Fruit fly (Drosophila melanogaster) whole organism, prepupa: Measurements from ENCODE around the gene ine.

ENCODE experiments used
- Blimp-1 ChIP-seq: fragments of 200-800 bp; sonication (Bioruptor generic); optimal IDR thresholded peaks from 3 replicates; lab custom pipeline; 2017; ENCODE audit warnings: missing biosample characterization, missing genetic modification characterization, mild to moderate bottlenecking, moderate library complexity, missing genetic modification reagents
- CG10631 ChIP-seq: fragments of 200-800 bp; sonication (Bioruptor generic); optimal IDR thresholded peaks from 2 replicates; lab custom pipeline; 2016; ENCODE audit warnings: missing biosample characterization, missing genetic modification characterization
- CG10669 ChIP-seq: fragments of 200-800 bp; sonication (Bioruptor generic); optimal IDR thresholded peaks from 3 replicates; lab custom pipeline; 2018; ENCODE audit warnings: missing biosample characterization, mild to moderate bottlenecking, missing genetic modification characterization, moderate library complexity
- CG11294 ChIP-seq: fragments of 200-800 bp; sonication (Bioruptor generic); IDR thresholded peaks from 2 replicates; pipeline ENCODE4 v1.3.6; 2022; ENCODE audit warnings: missing biosample characterization, missing genetic modification characterization
- CG11902 ChIP-seq: fragments of 200-800 bp; sonication (Bioruptor generic); optimal IDR thresholded peaks from 3 replicates; lab custom pipeline; 2016; ENCODE audit warnings: missing biosample characterization, missing genetic modification characterization
- CG1621 ChIP-seq: fragments of 200-800 bp; sonication (Bioruptor generic); optimal IDR thresholded peaks from 3 replicates; lab custom pipeline; 2018; ENCODE audit warnings: missing biosample characterization, mild to moderate bottlenecking, missing genetic modification characterization
- CG3032 ChIP-seq: fragments of 200-800 bp; optimal IDR thresholded peaks from 2 replicates; lab custom pipeline; 2019; ENCODE audit warnings: missing biosample characterization, mild to moderate bottlenecking, missing genetic modification characterization, moderate library complexity
- CG31627 ChIP-seq: fragments of 200-800 bp; sonication (Bioruptor generic); optimal IDR thresholded peaks from 3 replicates; lab custom pipeline; 2016; ENCODE audit warnings: missing biosample characterization, missing genetic modification characterization
- CG32006 ChIP-seq: fragments of 200-800 bp; sonication (Bioruptor generic); optimal IDR thresholded peaks from 3 replicates; lab custom pipeline; 2017; ENCODE audit warnings: missing biosample characterization, mild to moderate bottlenecking, missing genetic modification characterization
- CG34406 ChIP-seq: fragments of 200-800 bp; sonication (Bioruptor generic); optimal IDR thresholded peaks from 3 replicates; lab custom pipeline; 2016; ENCODE audit warnings: missing biosample characterization, missing genetic modification characterization
- CG3919 ChIP-seq: fragments of 200-800 bp; sonication (Bioruptor generic); optimal IDR thresholded peaks from 3 replicates; lab custom pipeline; 2016; ENCODE audit warnings: missing biosample characterization, missing genetic modification characterization
- CG4318 ChIP-seq: fragments of 200-800 bp; sonication (Bioruptor generic); optimal IDR thresholded peaks from 3 replicates; lab custom pipeline; 2017; ENCODE audit warnings: missing biosample characterization, mild to moderate bottlenecking, missing genetic modification characterization
- CG6163 ChIP-seq: fragments of 200-800 bp; sonication (Bioruptor generic); IDR thresholded peaks from 3 replicates; pipeline ENCODE4 v1.3.6; 2022; ENCODE audit warnings: missing biosample characterization, missing genetic modification characterization
- CG6808 ChIP-seq: fragments of 200-800 bp; sonication (Bioruptor generic); optimal IDR thresholded peaks from 3 replicates; lab custom pipeline; 2017; ENCODE audit warnings: missing biosample characterization, missing genetic modification characterization, mild to moderate bottlenecking, moderate library complexity, missing genetic modification reagents
- CG6854 ChIP-seq: fragments of 200-800 bp; sonication (Bioruptor generic); optimal IDR thresholded peaks from 2 replicates; lab custom pipeline; 2017; ENCODE audit warnings: missing biosample characterization, mild to moderate bottlenecking, missing genetic modification characterization
- CG7368 ChIP-seq: fragments of 200-800 bp; sonication (Bioruptor generic); optimal IDR thresholded peaks from 3 replicates; lab custom pipeline; 2016; ENCODE audit warnings: missing biosample characterization, missing genetic modification characterization
- CG8119 ChIP-seq: fragments of 200-800 bp; sonication (Bioruptor generic); IDR thresholded peaks from 3 replicates; pipeline ENCODE4 v1.3.6; 2022; ENCODE audit warnings: missing biosample characterization, missing genetic modification characterization
- CG9139 ChIP-seq: fragments of 200-800 bp; sonication (Bioruptor generic); optimal IDR thresholded peaks from 3 replicates; lab custom pipeline; 2017; ENCODE audit warnings: missing biosample characterization, mild to moderate bottlenecking, missing genetic modification characterization
- Eip75B ChIP-seq: fragments of 200-800 bp; sonication (Bioruptor generic); optimal IDR thresholded peaks from 3 replicates; lab custom pipeline; 2016; ENCODE audit warnings: missing biosample characterization, missing genetic modification characterization
- Eip78C ChIP-seq: fragments of 200-800 bp; sonication (Bioruptor generic); peaks from one replicate; lab custom pipeline; 2016; ENCODE audit warnings: missing biosample characterization, missing genetic modification characterization
- Ets21C ChIP-seq: fragments of 200-800 bp; sonication (Bioruptor generic); optimal IDR thresholded peaks from 3 replicates; lab custom pipeline; 2016; ENCODE audit warnings: missing biosample characterization, missing genetic modification characterization
- Ets96B ChIP-seq: fragments of 200-800 bp; optimal IDR thresholded peaks from 2 replicates; lab custom pipeline; 2019; ENCODE audit warnings: missing biosample characterization, mild to moderate bottlenecking, missing genetic modification characterization, moderate library complexity
- Hr4 ChIP-seq: fragments of 200-800 bp; sonication (Bioruptor generic); optimal IDR thresholded peaks from 3 replicates; lab custom pipeline; 2016; ENCODE audit warnings: missing biosample characterization, missing genetic modification characterization
- Met ChIP-seq: fragments of 200-800 bp; sonication (Bioruptor generic); optimal IDR thresholded peaks from 3 replicates; lab custom pipeline; 2016; ENCODE audit warnings: missing biosample characterization, missing genetic modification characterization
- Sox102F ChIP-seq: fragments of 200-800 bp; sonication (Bioruptor generic); optimal IDR thresholded peaks from 2 replicates; lab custom pipeline; 2016; ENCODE audit warnings: missing biosample characterization, mild to moderate bottlenecking, missing genetic modification characterization
- Sox14 ChIP-seq: fragments of 200-800 bp; sonication (Bioruptor generic); optimal IDR thresholded peaks from 3 replicates; lab custom pipeline; 2016; ENCODE audit warnings: missing biosample characterization, missing genetic modification characterization
- Sox15 ChIP-seq: fragments of 200-800 bp; sonication (Bioruptor generic); optimal IDR thresholded peaks from 3 replicates; lab custom pipeline; 2016; ENCODE audit warnings: missing biosample characterization, missing genetic modification characterization
- acj6 ChIP-seq: fragments of 200-800 bp; sonication (Bioruptor generic); optimal IDR thresholded peaks from 3 replicates; lab custom pipeline; 2016; ENCODE audit warnings: missing biosample characterization, missing genetic modification characterization
- cyc ChIP-seq: fragments of 200-800 bp; sonication (Bioruptor generic); optimal IDR thresholded peaks from 3 replicates; lab custom pipeline; 2016; ENCODE audit warnings: missing biosample characterization, missing genetic modification characterization
- dsx ChIP-seq: fragments of 200-800 bp; optimal IDR thresholded peaks from 3 replicates; lab custom pipeline; 2019; ENCODE audit warnings: missing biosample characterization, mild to moderate bottlenecking, missing genetic modification characterization, moderate library complexity; ENCODE audit not compliant: poor library complexity, severe bottlenecking
- fkh ChIP-seq: fragments of 200-800 bp; sonication (Bioruptor generic); optimal IDR thresholded peaks from 3 replicates; lab custom pipeline; 2017; ENCODE audit warnings: missing biosample characterization, mild to moderate bottlenecking, missing genetic modification characterization, moderate library complexity
- lz ChIP-seq: fragments of 200-800 bp; sonication (Bioruptor generic); optimal IDR thresholded peaks from 3 replicates; lab custom pipeline; 2016; ENCODE audit warnings: missing biosample characterization, missing genetic modification characterization
- salr ChIP-seq, 2 experiments: fragments of 200-800 bp; sonication (Bioruptor generic); optimal IDR thresholded peaks; 3 replicates each; lab custom pipeline; 2016 to 2018; ENCODE audit warnings: missing biosample characterization in 2 of 2, missing genetic modification characterization in 2 of 2, mild to moderate bottlenecking in 1 of 2
- svp ChIP-seq: fragments of 200-800 bp; sonication (Bioruptor generic); peaks from one replicate; lab custom pipeline; 2016; ENCODE audit warnings: missing biosample characterization, missing genetic modification characterization
- vri ChIP-seq: fragments of 200-800 bp; sonication (Bioruptor generic); optimal IDR thresholded peaks from 3 replicates; lab custom pipeline; 2016; ENCODE audit warnings: missing biosample characterization, mild to moderate bottlenecking, missing genetic modification characterization

Gene ine

dm6 chr2L:4448582-4449016, 28.2 kb downstream of the ine start, which contains the start of gene MFS18 (continued):
- TF ChIP-seq CG8119, result peak; percentile 99
- TF ChIP-seq CG3032 (tag; lab: Kevin White, UChicago), result peak; percentile 98
- peak; percentile 98 for TF ChIP-seq CG34406
- TF ChIP-seq cyc, result peak; percentile 93
- TF ChIP-seq lz (GFP tag; lab: Kevin White, UChicago), result peak; percentile 94
- TF ChIP-seq CG6808 (GFP tag; lab: Kevin White, UChicago), result peak; percentile 95
- TF ChIP-seq fkh (GFP tag; lab: Kevin White, UChicago), result peak; percentile 76
- TF ChIP-seq dsx, result peak; percentile 86
- TF ChIP-seq Hr4, result peak; percentile 96
- no peak for TF ChIP-seq CG4318
- TF ChIP-seq Ets21C (GFP tag; lab: Kevin White, UChicago), result peak; percentile 84
- peak; percentile 97 for TF ChIP-seq CG3919
- peak; percentile 96 for TF ChIP-seq CG32006 (GFP tag; lab: Kevin White, UChicago)
- TF ChIP-seq vri, result no peak
- peak; percentile 92 for TF ChIP-seq Sox14
- TF ChIP-seq CG6163, result peak; percentile 98
- TF ChIP-seq CG9139, result no peak
- peak; percentile 97 for TF ChIP-seq CG10631 (GFP tag; lab: Kevin White, UChicago)
- TF ChIP-seq svp (GFP tag; lab: Kevin White, UChicago), result peak; percentile 98
- TF ChIP-seq CG31627 (GFP tag; lab: Kevin White, UChicago), result peak; percentile 91
- TF ChIP-seq CG1621 (tag; lab: Kevin White, UChicago), result peak; percentile 85
- TF ChIP-seq Met (GFP tag; lab: Kevin White, UChicago), result peak; percentile 95
- TF ChIP-seq Eip78C (GFP tag; lab: Kevin White, UChicago), result peak; percentile 99
- peak; percentile 89 for TF ChIP-seq Ets96B (tag; lab: Kevin White, UChicago)
- TF ChIP-seq Sox15 (GFP tag; lab: Kevin White, UChicago), result peak; percentile 93
- peak; percentile 81 to 96 for TF ChIP-seq salr (GFP tag; optimal IDR thresholded peaks at IDR 0.05; lab: Kevin White, UChicago)
- peak; percentile 97 for TF ChIP-seq acj6 (GFP tag; lab: Kevin White, UChicago)

DNA sequence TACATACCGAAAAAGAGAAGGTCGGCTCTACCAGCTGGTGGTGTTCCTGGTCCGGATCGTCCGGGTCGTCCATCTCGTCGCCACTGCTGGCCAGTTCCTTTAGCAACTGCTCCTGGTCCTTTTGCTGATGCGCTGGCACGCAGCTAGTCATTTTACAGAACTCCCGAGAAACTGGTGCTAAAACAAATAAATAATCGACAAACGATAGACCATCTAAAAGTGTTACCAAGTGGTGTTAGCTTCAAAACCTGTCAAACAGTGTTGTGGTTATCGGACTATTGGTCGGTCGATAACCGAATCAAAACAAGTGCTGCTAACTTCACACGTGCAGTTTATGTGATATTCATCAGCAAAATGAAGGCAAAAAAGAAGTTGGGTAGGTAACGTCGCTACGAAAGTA, 32.4 kb downstream of the ine start, which contains the start of the genes morgue and Elp3:
Gene morgue, minus strand, starts transcription at position 224 of the 400 bp plus-strand sequence.
Gene Elp3, plus strand, starts transcription at position 276 of the 400 bp plus-strand sequence.
- no peak for TF ChIP-seq CG3032 (tag; lab: Kevin White, UChicago)
- TF ChIP-seq fkh (GFP tag; lab: Kevin White, UChicago), result peak; percentile 77
- TF ChIP-seq CG6808 (GFP tag; lab: Kevin White, UChicago), result no peak
- no peak for TF ChIP-seq Sox102F
- no peak for TF ChIP-seq CG11294 (GFP tag; lab: Robert Waterston, UW)
- no peak for TF ChIP-seq CG11902 (GFP tag; lab: Kevin White, UChicago)
- TF ChIP-seq CG10631 (GFP tag; lab: Kevin White, UChicago), result no peak
- no peak for TF ChIP-seq Ets96B (tag; lab: Kevin White, UChicago)
- no peak for TF ChIP-seq CG9139
- TF ChIP-seq CG6854 (GFP tag; lab: Kevin White, UChicago), result peak; percentile 20
- no peak for TF ChIP-seq Blimp-1 (GFP tag; lab: Kevin White, UChicago)
- TF ChIP-seq vri, result no peak

DNA sequence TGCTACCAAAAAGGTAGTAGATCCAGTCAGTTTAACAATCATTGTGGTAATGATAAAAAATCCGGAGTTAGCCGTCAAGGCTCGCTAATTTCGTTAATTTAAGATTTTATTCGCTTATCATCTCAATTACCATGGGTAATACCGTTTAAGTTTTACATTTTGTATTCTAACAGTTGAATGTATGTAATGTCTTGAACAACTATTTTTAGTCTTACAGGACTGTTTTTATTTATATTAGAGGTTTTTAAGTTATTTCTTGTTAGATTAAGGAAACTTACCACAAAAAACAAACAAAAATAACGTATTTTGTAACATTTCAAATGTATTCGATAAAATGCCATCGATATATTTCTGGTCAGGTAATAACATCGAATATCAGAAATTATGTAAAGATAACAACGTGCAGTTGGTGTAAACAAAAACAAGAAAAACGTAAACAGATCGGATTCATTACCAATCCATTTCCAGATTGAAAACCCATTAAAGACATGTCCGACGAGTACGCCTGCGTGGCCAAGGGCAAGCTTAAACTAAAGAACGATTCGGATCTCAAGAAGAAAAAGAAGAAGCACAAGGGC, 34.7 kb downstream of the ine start, which contains the start of the genes Sfp24F and CG15432:
Gene Sfp24F, minus strand, starts transcription at position 51 of the 578 bp plus-strand sequence.
Gene CG15432, plus strand, starts transcription at position 311 of the 578 bp plus-strand sequence.
- no peak for TF ChIP-seq CG10669 (GFP tag; lab: Kevin White, UChicago)
- TF ChIP-seq fkh (GFP tag; lab: Kevin White, UChicago), result peak; percentile 87
- no peak for TF ChIP-seq CG7368 (GFP tag; lab: Kevin White, UChicago)
- TF ChIP-seq Eip75B, result no peak
- no peak for TF ChIP-seq CG4318
- TF ChIP-seq Hr4, result no peak
- TF ChIP-seq, all 60 proteins: peak for 1
